Fruit fly (Drosophila melanogaster) whole organism, embryonic: Measurements from ENCODE around the gene CG14657.

Experiments used
- Antp ChIP-seq: fragments of 200-800 bp; sonication (Bioruptor generic); optimal IDR thresholded peaks from 3 replicates; lab custom pipeline; 2016; ENCODE audit warnings: missing biosample characterization, missing genetic modification characterization
- CG10209 ChIP-seq: fragments of 200-800 bp; sonication (Bioruptor generic); optimal IDR thresholded peaks from 3 replicates; lab custom pipeline; 2017; ENCODE audit warnings: missing biosample characterization, mild to moderate bottlenecking, missing genetic modification characterization, missing genetic modification reagents
- CG10654 ChIP-seq: fragments of 200-800 bp; sonication (Bioruptor generic); optimal IDR thresholded peaks from 2 replicates; lab custom pipeline; 2016; ENCODE audit warnings: missing biosample characterization, missing genetic modification characterization
- CG11696 ChIP-seq: fragments of 200-800 bp; sonication (Bioruptor generic); IDR thresholded peaks from 2 replicates; pipeline ENCODE4 v1.3.6; 2022; ENCODE audit warnings: missing biosample characterization, missing genetic modification characterization
- CG12236 ChIP-seq: fragments of 200-800 bp; sonication (Bioruptor generic); optimal IDR thresholded peaks from 2 replicates; lab custom pipeline; 2016; ENCODE audit warnings: missing biosample characterization, missing genetic modification characterization
- CG13424 ChIP-seq: fragments of 200-800 bp; sonication (Bioruptor generic); optimal IDR thresholded peaks from 2 replicates; lab custom pipeline; 2019; ENCODE audit warnings: missing biosample characterization, mild to moderate bottlenecking, missing genetic modification characterization, moderate library complexity
- CG14441 ChIP-seq: fragments of 200-800 bp; sonication (Bioruptor generic); IDR thresholded peaks from 2 replicates; pipeline ENCODE4 v1.3.6; 2022; ENCODE audit warnings: missing biosample characterization, missing genetic modification characterization
- CG14710 ChIP-seq: fragments of 200-800 bp; sonication (Bioruptor generic); optimal IDR thresholded peaks from 3 replicates; lab custom pipeline; 2019; ENCODE audit warnings: missing biosample characterization, mild to moderate bottlenecking, missing genetic modification characterization, moderate library complexity
- CG15479 ChIP-seq: fragments of 200-800 bp; sonication (Bioruptor generic); optimal IDR thresholded peaks from 3 replicates; lab custom pipeline; 2019; ENCODE audit warnings: missing biosample characterization, mild to moderate bottlenecking, missing genetic modification characterization, moderate library complexity
- CG17359 ChIP-seq: fragments of 200-800 bp; sonication (Bioruptor generic); optimal IDR thresholded peaks from 3 replicates; lab custom pipeline; 2018; ENCODE audit warnings: missing biosample characterization, mild to moderate bottlenecking, missing genetic modification characterization, moderate library complexity
- CG17568 ChIP-seq: fragments of 200-800 bp; sonication (Bioruptor generic); optimal IDR thresholded peaks from 2 replicates; lab custom pipeline; 2018; ENCODE audit warnings: missing biosample characterization, mild to moderate bottlenecking, missing genetic modification characterization, moderate library complexity
- CG17802 ChIP-seq: fragments of 200-800 bp; sonication (Bioruptor generic); optimal IDR thresholded peaks from 2 replicates; lab custom pipeline; 2018; ENCODE audit warnings: missing biosample characterization, mild to moderate bottlenecking, missing genetic modification characterization, moderate library complexity
- CG18011 ChIP-seq: fragments of 200-800 bp; sonication (Bioruptor generic); optimal IDR thresholded peaks from 2 replicates; lab custom pipeline; 2017; ENCODE audit warnings: missing biosample characterization, missing genetic modification characterization, mild to moderate bottlenecking, moderate library complexity, missing genotype
- CG18476 ChIP-seq: fragments of 200-800 bp; sonication (Bioruptor generic); optimal IDR thresholded peaks from 2 replicates; lab custom pipeline; 2016; ENCODE audit warnings: missing biosample characterization, mild to moderate bottlenecking, missing genetic modification characterization
- CG2199 ChIP-seq: fragments of 200-800 bp; sonication (Bioruptor generic); IDR thresholded peaks from 3 replicates; pipeline ENCODE4 v1.3.6; 2022; ENCODE audit warnings: missing biosample characterization, missing genetic modification characterization
- CG30020 ChIP-seq: fragments of 200-800 bp; optimal IDR thresholded peaks from 2 replicates; lab custom pipeline; 2019; ENCODE audit warnings: missing biosample characterization, mild to moderate bottlenecking, missing genetic modification characterization, moderate library complexity
- CG31388 ChIP-seq: fragments of 200-800 bp; sonication (Bioruptor generic); optimal IDR thresholded peaks from 2 replicates; lab custom pipeline; 2016; ENCODE audit warnings: missing biosample characterization, missing genetic modification characterization
- CG3838 ChIP-seq: fragments of 200-800 bp; sonication (Bioruptor generic); optimal IDR thresholded peaks from 3 replicates; lab custom pipeline; 2016; ENCODE audit warnings: missing biosample characterization, missing genetic modification characterization
- CG42726 ChIP-seq: fragments of 200-800 bp; sonication (Bioruptor generic); IDR thresholded peaks from 2 replicates; pipeline ENCODE4 v1.3.6; 2022; ENCODE audit warnings: missing biosample characterization, missing genetic modification characterization; ENCODE audit not compliant: partially characterized antibody
- CG6254 ChIP-seq: fragments of 200-800 bp; sonication (Bioruptor generic); optimal IDR thresholded peaks from 3 replicates; lab custom pipeline; 2017; ENCODE audit warnings: mild to moderate bottlenecking, missing biosample characterization, missing genetic modification reagents, missing genetic modification characterization
- CG6654 ChIP-seq: fragments of 200-800 bp; sonication (Bioruptor generic); optimal IDR thresholded peaks from 2 replicates; lab custom pipeline; 2017; ENCODE audit warnings: missing biosample characterization, mild to moderate bottlenecking, missing genetic modification characterization
- CG6765 ChIP-seq: fragments of 200-800 bp; sonication (Bioruptor generic); optimal IDR thresholded peaks from 3 replicates; lab custom pipeline; 2017; ENCODE audit warnings: missing biosample characterization, mild to moderate bottlenecking, missing genetic modification characterization
- CG7786 ChIP-seq: fragments of 200-800 bp; sonication (Bioruptor generic); optimal IDR thresholded peaks from 2 replicates; lab custom pipeline; 2016; ENCODE audit warnings: missing biosample characterization, missing genetic modification characterization
- CG9817 ChIP-seq: fragments of 200-800 bp; sonication (Bioruptor generic); optimal IDR thresholded peaks from 2 replicates; lab custom pipeline; 2018; ENCODE audit warnings: missing biosample characterization, mild to moderate bottlenecking, missing genetic modification characterization, moderate library complexity
- Dbx ChIP-seq: fragments of 200-800 bp; sonication (Bioruptor generic); IDR thresholded peaks from 3 replicates; pipeline ENCODE4 v1.3.6; 2022; ENCODE audit warnings: missing biosample characterization, missing genetic modification characterization
- Dp ChIP-seq: fragments of 200-800 bp; sonication (Bioruptor generic); optimal IDR thresholded peaks from 2 replicates; lab custom pipeline; 2018; ENCODE audit warnings: missing biosample characterization, mild to moderate bottlenecking, missing genetic modification characterization, moderate library complexity
- Fer1 ChIP-seq: fragments of 200-800 bp; sonication (Bioruptor generic); optimal IDR thresholded peaks from 2 replicates; lab custom pipeline; 2017; ENCODE audit warnings: missing biosample characterization, mild to moderate bottlenecking, missing genetic modification characterization
- GATAe ChIP-seq: fragments of 200-800 bp; sonication (Bioruptor generic); conservative IDR thresholded peaks from 2 replicates; pipeline ENCODE4 v1.3.6; 2022; ENCODE audit warnings: missing biosample characterization, missing genetic modification characterization
- H2.0 ChIP-seq: fragments of 200-800 bp; sonication (Bioruptor generic); IDR thresholded peaks from 2 replicates; pipeline ENCODE4 v1.3.6; 2022; ENCODE audit warnings: missing biosample characterization, missing genetic modification characterization
- Hsf ChIP-seq: fragments of 200-800 bp; sonication (Bioruptor generic); optimal IDR thresholded peaks from 3 replicates; lab custom pipeline; 2016; ENCODE audit warnings: missing biosample characterization, missing genetic modification characterization
- Jarid2 ChIP-seq: fragments of 200-800 bp; sonication (Bioruptor generic); optimal IDR thresholded peaks from 3 replicates; lab custom pipeline; 2017; ENCODE audit warnings: mild to moderate bottlenecking, missing biosample characterization, missing genetic modification reagents, missing genetic modification characterization
- Lhr ChIP-seq: fragments of 200-800 bp; sonication (Bioruptor generic); optimal IDR thresholded peaks from 3 replicates; lab custom pipeline; 2017; ENCODE audit warnings: mild to moderate bottlenecking, missing biosample characterization, missing genetic modification reagents, missing genetic modification characterization
- NC2β ChIP-seq: fragments of 200-800 bp; sonication (Bioruptor generic); optimal IDR thresholded peaks from 2 replicates; lab custom pipeline; 2016; ENCODE audit warnings: missing biosample characterization, missing genetic modification characterization
- Xrp1 ChIP-seq: fragments of 200-800 bp; sonication (Bioruptor generic); IDR thresholded peaks from 2 replicates; pipeline ENCODE4 v1.3.6; 2022; ENCODE audit warnings: missing biosample characterization, missing genetic modification characterization
- cad ChIP-seq: fragments of >200 bp; optimal IDR thresholded peaks from 2 replicates; lab custom pipeline; 2017; ENCODE audit warnings: missing biosample characterization, missing genetic modification characterization
- crc ChIP-seq: fragments of 200-800 bp; sonication (Bioruptor generic); optimal IDR thresholded peaks from 2 replicates; lab custom pipeline; 2016; ENCODE audit warnings: missing biosample characterization, missing genetic modification characterization
- fd102C ChIP-seq: fragments of 200-800 bp; sonication (Bioruptor generic); optimal IDR thresholded peaks from 2 replicates; lab custom pipeline; 2018; ENCODE audit warnings: missing biosample characterization, mild to moderate bottlenecking, missing genetic modification characterization, moderate library complexity
- ftz-f1 ChIP-seq: fragments of 200-800 bp; sonication (Bioruptor generic); optimal IDR thresholded peaks from 2 replicates; lab custom pipeline; 2016; ENCODE audit warnings: missing biosample characterization, missing genetic modification characterization
- gro ChIP-seq: fragments of 200-800 bp; sonication (Bioruptor generic); optimal IDR thresholded peaks from 2 replicates; lab custom pipeline; 2016; ENCODE audit warnings: missing biosample characterization, missing genetic modification characterization
- h ChIP-seq: fragments of >200 bp; optimal IDR thresholded peaks from 2 replicates; lab custom pipeline; 2017
- hkb ChIP-seq, 2 experiments: fragments of 200-800 bp in 1 of 2; fragments of >200 bp in 1 of 2; sonication (Bioruptor generic) in 1 of 2; IDR thresholded peaks in 1 of 2; optimal IDR thresholded peaks in 1 of 2; 2 replicates each; pipeline versions ENCODE4 v1.3.6 to Lab custom; 2017 to 2022; ENCODE audit warnings: missing biosample characterization in 1 of 2, missing genetic modification characterization in 1 of 2
- jumu ChIP-seq: fragments of 200-800 bp; sonication (Bioruptor generic); optimal IDR thresholded peaks from 3 replicates; lab custom pipeline; 2016; ENCODE audit warnings: missing biosample characterization, missing genetic modification characterization
- nerfin-1 ChIP-seq: fragments of 200-800 bp; sonication (Bioruptor generic); optimal IDR thresholded peaks from 3 replicates; lab custom pipeline; 2019; ENCODE audit warnings: missing biosample characterization, mild to moderate bottlenecking, missing genetic modification characterization, moderate library complexity
- prd ChIP-seq, 3 experiments: fragments of >200 bp in 2 of 3; fragments of 200-800 bp in 1 of 3; sonication (Bioruptor generic) in 1 of 3; optimal IDR thresholded peaks in 2 of 3; IDR thresholded peaks in 1 of 3; 2 replicates in 2 of 3; 3 replicates in 1 of 3; pipeline versions ENCODE4 v1.3.6 to Lab custom; 2017 to 2022; ENCODE audit warnings: missing biosample characterization in 1 of 3, missing genetic modification characterization in 1 of 3
- slbo ChIP-seq: fragments of 200-800 bp; sonication (Bioruptor generic); IDR thresholded peaks from 2 replicates; pipeline ENCODE4 v1.3.6; 2022; ENCODE audit warnings: missing biosample characterization, missing genetic modification characterization
- slp2 ChIP-seq: fragments of 200-800 bp; sonication (Bioruptor generic); optimal IDR thresholded peaks from 2 replicates; lab custom pipeline; 2016; ENCODE audit warnings: missing biosample characterization, missing genetic modification characterization
- ssp ChIP-seq: fragments of 200-800 bp; sonication (Bioruptor generic); IDR thresholded peaks from 2 replicates; pipeline ENCODE4 v1.3.6; 2022; ENCODE audit warnings: missing biosample characterization, missing genetic modification characterization
- sug ChIP-seq: fragments of 200-800 bp; optimal IDR thresholded peaks from 2 replicates; lab custom pipeline; 2019; ENCODE audit warnings: missing biosample characterization, mild to moderate bottlenecking, missing genetic modification characterization, moderate library complexity
- tap ChIP-seq: fragments of 200-800 bp; optimal IDR thresholded peaks from 3 replicates; lab custom pipeline; 2019; ENCODE audit warnings: missing biosample characterization, mild to moderate bottlenecking, missing genetic modification characterization, moderate library complexity
- trh ChIP-seq: fragments of 200-800 bp; sonication (Bioruptor generic); optimal IDR thresholded peaks from 2 replicates; lab custom pipeline; 2016; ENCODE audit warnings: missing biosample characterization, missing genetic modification characterization

The CG14657 gene

DNA sequence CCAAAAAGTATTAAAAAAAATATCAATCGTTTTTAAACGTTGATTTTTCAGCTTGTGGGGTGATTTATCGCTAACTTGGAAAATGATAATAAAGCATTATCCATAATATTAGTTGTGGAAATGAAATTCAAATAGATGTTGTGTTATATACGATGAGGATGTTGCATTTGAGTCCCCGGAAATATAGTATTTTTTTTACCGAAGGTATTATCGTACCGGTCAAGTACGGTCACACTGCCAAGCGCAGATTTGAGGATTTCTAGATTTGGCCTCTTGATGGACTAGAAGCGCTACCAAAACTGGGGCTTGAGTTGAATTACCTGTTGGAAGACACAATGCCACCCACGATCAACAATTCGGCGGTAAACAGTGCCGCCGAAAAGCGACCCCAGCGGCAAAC, 45.9 kb downstream of the CG14657 start (continued):
- no peak for TF ChIP-seq prd (optimal IDR thresholded peaks at IDR 0.05; lab: Kevin White, UChicago)
- peak; percentile 51; the same call in 2 of the 3 replicates for TF ChIP-seq prd (GFP tag; IDR thresholded peaks at IDR 0.05; lab: Robert Waterston, UW)
- peak; percentile 30 for TF ChIP-seq Fer1 (GFP tag; lab: Kevin White, UChicago)
- no peak for TF ChIP-seq CG31388 (GFP tag; lab: Kevin White, UChicago)
- peak; percentile 59; the same call in 1 of the 2 replicates for TF ChIP-seq slbo (GFP tag; lab: Robert Waterston, UW)
- TF ChIP-seq Dbx, result peak; percentile 60; the same call in 1 of the 3 replicates
- TF ChIP-seq CG17802 (tag; lab: Kevin White, UChicago), result peak; percentile 81
- no peak for TF ChIP-seq CG18476 (GFP tag; lab: Kevin White, UChicago)
- TF ChIP-seq CG17568 (GFP tag; lab: Kevin White, UChicago), result no peak
- TF ChIP-seq jumu (GFP tag; lab: Kevin White, UChicago), result peak; percentile 15
- TF ChIP-seq gro (GFP tag; lab: Kevin White, UChicago), result no peak
- no peak for TF ChIP-seq CG2199
- TF ChIP-seq NC2β (GFP tag; lab: Kevin White, UChicago), result peak; percentile 22
- TF ChIP-seq sug, result peak; percentile 21
- TF ChIP-seq Jarid2 (GFP tag; lab: Kevin White, UChicago), result no peak
- no peak for TF ChIP-seq Antp (GFP tag; lab: Kevin White, UChicago)
- TF ChIP-seq hkb (optimal IDR thresholded peaks at IDR 0.05; lab: Kevin White, UChicago), result no peak
- TF ChIP-seq hkb (GFP tag; IDR thresholded peaks at IDR 0.05; lab: Robert Waterston, UW), result peak; percentile 54; the same call in 1 of the 2 replicates
- TF ChIP-seq ssp (GFP tag; lab: Robert Waterston, UW), result peak; percentile 96
- no peak for TF ChIP-seq ftz-f1 (GFP tag; lab: Kevin White, UChicago)
- TF ChIP-seq CG6254 (GFP tag; lab: Kevin White, UChicago), result no peak
- peak; percentile 16 for TF ChIP-seq CG10209
- peak; percentile 54 for TF ChIP-seq CG9817 (tag; lab: Kevin White, UChicago)
- TF ChIP-seq CG11696 (GFP tag; lab: Robert Waterston, UW), result no peak
- TF ChIP-seq trh, result no peak
- TF ChIP-seq CG13424 (tag; lab: Kevin White, UChicago), result peak; percentile 49
- TF ChIP-seq CG10654 (GFP tag; lab: Kevin White, UChicago), result no peak
- no peak for TF ChIP-seq slp2
- no peak for TF ChIP-seq CG42726 (GFP tag; lab: Robert Waterston, UW)
- TF ChIP-seq fd102C, result no peak
- no peak for TF ChIP-seq tap (tag; lab: Kevin White, UChicago)
- no peak for TF ChIP-seq crc (GFP tag; lab: Kevin White, UChicago)
- TF ChIP-seq CG15479 (GFP tag; lab: Kevin White, UChicago), result no peak
- peak; percentile 67 for TF ChIP-seq Lhr (GFP tag; lab: Kevin White, UChicago)
- no peak for TF ChIP-seq h (lab: Kevin White, UChicago)
- TF ChIP-seq H2.0 (GFP tag; lab: Robert Waterston, UW), result 0 out of 2 replicates have a peak, but pooled peaks have one; percentile 5
- TF ChIP-seq CG6654 (GFP tag; lab: Kevin White, UChicago), result no peak
- TF ChIP-seq cad (GFP tag; lab: Kevin White, UChicago), result no peak
- peak; percentile 42 for TF ChIP-seq Dp (GFP tag; lab: Kevin White, UChicago)
- TF ChIP-seq CG14710 (tag; lab: Kevin White, UChicago), result peak; percentile 49
- no peak for TF ChIP-seq CG12236 (GFP tag; lab: Kevin White, UChicago)
- peak; percentile 24 for TF ChIP-seq CG7786 (GFP tag; lab: Kevin White, UChicago)
- TF ChIP-seq CG30020 (tag; lab: Kevin White, UChicago), result peak; percentile 92
- TF ChIP-seq Xrp1 (GFP tag; lab: Robert Waterston, UW), result peak; percentile 49; the same call in 1 of the 2 replicates
- peak; percentile 19; the same call in 1 of the 2 replicates for TF ChIP-seq CG14441
- TF ChIP-seq CG3838, result no peak
- TF ChIP-seq CG6765 (GFP tag; lab: Kevin White, UChicago), result no peak
- TF ChIP-seq GATAe, result no peak
- no peak for TF ChIP-seq CG18011 (GFP tag; lab: Kevin White, UChicago)
- peak; percentile 54 for TF ChIP-seq CG17359
- no peak for TF ChIP-seq nerfin-1 (tag; lab: Kevin White, UChicago)
- TF ChIP-seq Hsf (GFP tag; lab: Kevin White, UChicago), result peak; percentile 54
